Worm (Caenorhabditis elegans): ENCODE data around the gene ncs-7.

ce11 chrX:17631703-17632102 is 17.4 kb downstream of the ncs-7 start:
- TF ChIP-seq med-1 (GFP tag; optimal IDR thresholded peaks at IDR 0.05; ENCODE audit: insufficient read depth) = no peak
- TF ChIP-seq ref-1 (GFP tag; conservative IDR thresholded peaks at IDR 0.05) = no peak
- no peak for TF ChIP-seq flt-1 (GFP tag; IDR thresholded peaks at IDR 0.05)

All from whole organism, midembryonic.